Fruit fly (Drosophila melanogaster) whole organism, wandering third instar larva: Measurements from ENCODE around the gene eIF2gamma.

Experiments
- Abd-B ChIP-seq: fragments of >200 bp; optimal IDR thresholded peaks from 2 replicates; lab custom pipeline; 2017; ENCODE audit warnings: missing biosample characterization, missing genetic modification characterization
- CG32264 ChIP-seq: fragments of 200-800 bp; sonication (Bioruptor generic); optimal IDR thresholded peaks from 2 replicates; lab custom pipeline; 2016; ENCODE audit warnings: missing biosample characterization, missing genetic modification characterization
- CG9705 ChIP-seq: fragments of 200-800 bp; sonication (Bioruptor generic); optimal IDR thresholded peaks from 2 replicates; lab custom pipeline; 2018; ENCODE audit warnings: missing biosample characterization, mild to moderate bottlenecking, missing genetic modification characterization
- CrebA ChIP-seq: fragments of 200-800 bp; sonication (Bioruptor generic); optimal IDR thresholded peaks from 2 replicates; lab custom pipeline; 2016; ENCODE audit warnings: missing biosample characterization, mild to moderate bottlenecking, missing genetic modification characterization, borderline replicate concordance
- Dif ChIP-seq: fragments of 200-275, 200-300 bp; sonication (Bioruptor generic); optimal IDR thresholded peaks from 2 replicates; lab custom pipeline; 2018; ENCODE audit warnings: missing biosample characterization, missing genetic modification characterization; ENCODE audit not compliant: partially characterized antibody
- GATAd ChIP-seq: sonication (Bioruptor generic); optimal IDR thresholded peaks from 2 replicates; lab custom pipeline; 2016; ENCODE audit warnings: missing biosample characterization, missing genetic modification characterization
- HLH106 ChIP-seq: fragments of 200-800 bp; optimal IDR thresholded peaks from 3 replicates; lab custom pipeline; 2019; ENCODE audit warnings: missing biosample characterization, mild to moderate bottlenecking, missing genetic modification characterization, moderate library complexity
- Hr78 ChIP-seq: fragments of >200 bp; optimal IDR thresholded peaks from 2 replicates; lab custom pipeline; 2017; ENCODE audit warnings: missing biosample characterization, missing genetic modification characterization
- Hr83 ChIP-seq: fragments of 200-300 bp; sonication (Bioruptor generic); optimal IDR thresholded peaks from 2 replicates; lab custom pipeline; 2016; ENCODE audit warnings: missing biosample characterization, mild to moderate bottlenecking, missing genetic modification characterization, moderate library complexity; ENCODE audit not compliant: poor library complexity, severe bottlenecking
- Jra ChIP-seq: sonication (Bioruptor generic); optimal IDR thresholded peaks from 2 replicates; lab custom pipeline; 2016; ENCODE audit warnings: missing biosample characterization, missing genetic modification characterization
- Mio ChIP-seq: sonication (Bioruptor generic); optimal IDR thresholded peaks from 2 replicates; lab custom pipeline; 2016; ENCODE audit warnings: missing biosample characterization, missing genetic modification characterization
- N ChIP-seq: fragments of >200 bp; optimal IDR thresholded peaks from 2 replicates; lab custom pipeline; 2018; ENCODE audit warnings: missing biosample characterization, missing external identifiers, missing genetic modification characterization
- OdsH ChIP-seq: fragments of 200-800 bp; sonication (Bioruptor generic); optimal IDR thresholded peaks from 2 replicates; lab custom pipeline; 2016; ENCODE audit warnings: missing biosample characterization, mild to moderate bottlenecking, missing genetic modification characterization
- Rel ChIP-seq, 2 experiments: fragments of 200-800 bp; sonication (Bioruptor generic) in 1 of 2; optimal IDR thresholded peaks; 2 replicates in 1 of 2; 3 replicates in 1 of 2; lab custom pipeline; 2016 to 2019; ENCODE audit warnings: mild to moderate bottlenecking in 2 of 2, missing biosample characterization in 2 of 2, missing genetic modification characterization in 2 of 2, moderate library complexity in 1 of 2
- Sp1 ChIP-seq: fragments of 200-800 bp; sonication (Bioruptor generic); optimal IDR thresholded peaks from 3 replicates; lab custom pipeline; 2019; ENCODE audit warnings: missing biosample characterization, mild to moderate bottlenecking, missing genetic modification characterization, moderate library complexity
- Vsx2 ChIP-seq: fragments of 200-300, 225-300 bp; sonication (Bioruptor generic); optimal IDR thresholded peaks from 2 replicates; lab custom pipeline; 2018; ENCODE audit warnings: missing biosample characterization, missing genetic modification characterization; ENCODE audit not compliant: partially characterized antibody
- br ChIP-seq: fragments of 200-800 bp; sonication (Bioruptor generic); optimal IDR thresholded peaks from 2 replicates; lab custom pipeline; 2016; ENCODE audit warnings: missing biosample characterization, missing genetic modification characterization
- brk ChIP-seq: fragments of 200-800 bp; sonication (Bioruptor generic); optimal IDR thresholded peaks from 2 replicates; lab custom pipeline; 2016; ENCODE audit warnings: missing biosample characterization, mild to moderate bottlenecking, missing genetic modification characterization
- dmrt93B ChIP-seq: fragments of 200-800 bp; sonication (Bioruptor generic); optimal IDR thresholded peaks from 2 replicates; lab custom pipeline; 2018; ENCODE audit warnings: missing biosample characterization, mild to moderate bottlenecking, missing genetic modification characterization
- dsf ChIP-seq: sonication (Bioruptor generic); optimal IDR thresholded peaks from 2 replicates; lab custom pipeline; 2016; ENCODE audit warnings: missing biosample characterization, missing genetic modification characterization, borderline replicate concordance
- ey ChIP-seq: fragments of 200-800 bp; sonication (Bioruptor generic); optimal IDR thresholded peaks from 2 replicates; lab custom pipeline; 2016; ENCODE audit warnings: missing biosample characterization, missing genetic modification characterization
- foxo ChIP-seq, 2 experiments: fragments of 200-800 bp; sonication (Bioruptor generic); optimal IDR thresholded peaks; 2 replicates in 1 of 2; 3 replicates in 1 of 2; lab custom pipeline; 2016 to 2017; ENCODE audit warnings: missing biosample characterization in 2 of 2, missing genetic modification characterization in 2 of 2
- h ChIP-seq: fragments of 200-800 bp; sonication (Bioruptor generic); optimal IDR thresholded peaks from 3 replicates; lab custom pipeline; 2016; ENCODE audit warnings: missing biosample characterization, mild to moderate bottlenecking, missing genetic modification characterization
- jim ChIP-seq: fragments of 175-275, 200-325 bp; sonication (Bioruptor generic); optimal IDR thresholded peaks from 2 replicates; lab custom pipeline; 2016; ENCODE audit warnings: missing biosample characterization, mild to moderate bottlenecking, missing genetic modification characterization
- lola ChIP-seq: fragments of >200 bp; optimal IDR thresholded peaks from 2 replicates; lab custom pipeline; 2017; ENCODE audit warnings: missing biosample characterization, missing genetic modification characterization
- pan ChIP-seq: fragments of >200 bp; optimal IDR thresholded peaks from 2 replicates; lab custom pipeline; 2017
- psq ChIP-seq: fragments of 200-800 bp; sonication (Bioruptor generic); optimal IDR thresholded peaks from 3 replicates; lab custom pipeline; 2017; ENCODE audit warnings: missing biosample characterization, mild to moderate bottlenecking, missing genetic modification characterization, moderate library complexity
- rgr ChIP-seq: fragments of 200-800 bp; sonication (Bioruptor generic); optimal IDR thresholded peaks from 3 replicates; lab custom pipeline; 2016; ENCODE audit warnings: missing biosample characterization, mild to moderate bottlenecking, missing genetic modification characterization
- sage ChIP-seq: fragments of 200-800 bp; sonication (Bioruptor generic); optimal IDR thresholded peaks from 2 replicates; lab custom pipeline; 2016; ENCODE audit warnings: missing biosample characterization, mild to moderate bottlenecking, missing genetic modification characterization
- sv ChIP-seq: fragments of 200-800 bp; sonication (Bioruptor generic); optimal IDR thresholded peaks from 3 replicates; lab custom pipeline; 2016; ENCODE audit warnings: missing biosample characterization, missing genetic modification characterization
- usp ChIP-seq: fragments of >200 bp; optimal IDR thresholded peaks from 2 replicates; lab custom pipeline; 2017; ENCODE audit warnings: missing biosample characterization, missing genetic modification characterization
- woc ChIP-seq: sonication (Bioruptor generic); optimal IDR thresholded peaks from 2 replicates; lab custom pipeline; 2016; ENCODE audit warnings: missing biosample characterization, mild to moderate bottlenecking, missing genetic modification characterization

eIF2gamma gene

dm6 chr3R:15225279-15225730, 38.0 kb downstream of the eIF2gamma start, which contains the start of the genes CG31344 and Caf1-55:
TSS of gene CG31344 (minus strand) at chr3R:15225329.
TSS of gene Caf1-55 (plus strand) at chr3R:15225576.
- TF ChIP-seq Rel (GFP tag; optimal IDR thresholded peaks at IDR 0.05; lab: Kevin White, UChicago) (no peak), Rel (tag; optimal IDR thresholded peaks at IDR 0.05; lab: Kevin White, UChicago) (peak; percentile 70), br (GFP tag; lab: Kevin White, UChicago) (no peak), Jra (GFP tag; lab: Kevin White, UChicago) (peak; percentile 50), ey (GFP tag; lab: Kevin White, UChicago) (peak; percentile 10), Hr78 (no peak), dsf (GFP tag; lab: Kevin White, UChicago) (peak; percentile 19)

- TF ChIP-seq Rel (GFP tag; optimal IDR thresholded peaks at IDR 0.05; lab: Kevin White, UChicago) (no peak), Rel (tag; optimal IDR thresholded peaks at IDR 0.05; lab: Kevin White, UChicago) (no peak), Abd-B (GFP tag; lab: Kevin White, UChicago) (no peak), N (GFP tag; lab: Kevin White, UChicago) (no peak), pan (no peak)
Measured at dm6 chr3R:15222973-15223372, 40.3 kb downstream of the eIF2gamma start, which contains the start of gene Polr2G. TSS of gene Polr2G (minus strand) at chr3R:15223180.

- TF ChIP-seq brk (no peak), HLH106 (tag; lab: Kevin White, UChicago) (peak; percentile 94), Rel (GFP tag; optimal IDR thresholded peaks at IDR 0.05; lab: Kevin White, UChicago) (no peak), Rel (tag; optimal IDR thresholded peaks at IDR 0.05; lab: Kevin White, UChicago) (peak; percentile 74), ey (GFP tag; lab: Kevin White, UChicago) (peak; percentile 77), sv (GFP tag; lab: Kevin White, UChicago) (peak; percentile 63), Hr83 (GFP tag; lab: Kevin White, UChicago) (no peak), Abd-B (GFP tag; lab: Kevin White, UChicago) (no peak), Dif (GFP tag; lab: Kevin White, UChicago) (no peak), N (GFP tag; lab: Kevin White, UChicago) (no peak), foxo (GFP tag; optimal IDR thresholded peaks at IDR 0.05; lab: Kevin White, UChicago) (peak; percentile 28 to 94), psq (GFP tag; lab: Kevin White, UChicago) (peak; percentile 67), woc (GFP tag; lab: Kevin White, UChicago) (no peak), br (GFP tag; lab: Kevin White, UChicago) (no peak), Jra (GFP tag; lab: Kevin White, UChicago) (no peak), dmrt93B (no peak), Mio (GFP tag; lab: Kevin White, UChicago) (peak; percentile 41), GATAd (GFP tag; lab: Kevin White, UChicago) (peak; percentile 9), Hr78 (no peak), OdsH (GFP tag; lab: Kevin White, UChicago) (peak; percentile 62), usp (no peak), jim (GFP tag; lab: Kevin White, UChicago) (no peak), lola (GFP tag; lab: Kevin White, UChicago) (no peak), Vsx2 (no peak), CrebA (GFP tag; lab: Kevin White, UChicago) (no peak), CG9705 (GFP tag; lab: Kevin White, UChicago) (peak; percentile 72), CG32264 (peak; percentile 83), h (GFP tag; lab: Kevin White, UChicago) (peak; percentile 95), Sp1 (GFP tag; lab: Kevin White, UChicago) (peak; percentile 75), sage (GFP tag; lab: Kevin White, UChicago) (no peak), rgr (GFP tag; lab: Kevin White, UChicago) (peak; percentile 71)
Measured at dm6 chr3R:15218824-15219576, 44.3 kb downstream of the eIF2gamma start, which contains the start of the genes SIDL and CG12241. TSS of gene SIDL (minus strand) at chr3R:15218874. TSS of gene CG12241 (plus strand) at chr3R:15219256.
